Worm (Caenorhabditis elegans): ENCODE results near the gene clec-31.

DNA sequence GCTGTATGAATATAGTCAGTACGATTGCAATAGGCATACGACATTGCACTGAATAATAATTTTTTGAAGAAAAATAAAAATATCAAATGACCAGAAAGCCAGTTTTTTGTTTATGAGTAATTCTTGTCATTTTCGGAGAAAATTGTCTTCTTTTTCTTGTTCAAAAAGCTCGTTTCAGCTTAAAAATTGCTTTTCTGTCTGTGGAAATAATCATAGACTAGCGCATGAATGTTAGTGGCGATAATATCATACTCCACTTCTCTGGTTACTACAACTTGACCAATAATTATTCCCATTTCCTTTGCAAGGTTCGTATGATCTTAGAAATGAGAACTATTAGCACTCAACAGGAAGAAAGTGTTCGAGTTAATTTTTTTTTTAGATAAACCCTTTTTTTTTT lies 30.4 kb downstream of the clec-31 start, which contains the start of gene srh-216:
- TF ChIP-seq nhr-11 (tag; optimal IDR thresholded peaks at IDR 0.05): no peak
- no peak for TF ChIP-seq ceh-6 (GFP tag; optimal IDR thresholded peaks at IDR 0.05)
- TF ChIP-seq fax-1 (tag; optimal IDR thresholded peaks at IDR 0.05): no peak
- no peak for TF ChIP-seq ama-1 (optimal IDR thresholded peaks at IDR 0.05)
- TF ChIP-seq unc-55 (GFP tag; optimal IDR thresholded peaks at IDR 0.05): no peak
- TF ChIP-seq F13H6.1 (tag; optimal IDR thresholded peaks at IDR 0.05): no peak
- TF ChIP-seq pha-2 (tag; optimal IDR thresholded peaks at IDR 0.05): no peak
